Worm (Caenorhabditis elegans) whole organism, L4 larva: ENCODE data around the gene srz-18.

Source experiments
- ama-1 ChIP-seq: fragments of 150-350 bp; optimal IDR thresholded peaks from 2 replicates; lab custom pipeline; 2014; ENCODE audit warnings: inconsistent platforms, mixed read lengths
- ces-1 ChIP-seq: fragments of 150-350 bp; sonication (generic microtip); optimal IDR thresholded peaks from 4 replicates; lab custom pipeline; 2014; ENCODE audit warnings: missing biosample characterization, missing genetic modification reagents, missing genetic modification characterization

ce11 chrV:20599795-20600194, 26.7 kb upstream of the srz-18 start, which contains the start of gene col-163:
- TF ChIP-seq ces-1 (GFP tag; lab: Kevin White, UChicago) (no peak), ama-1 (lab: Kevin White, UChicago) (no peak)
